Worm (Caenorhabditis elegans) whole organism, L3 larva: ENCODE results near the gene bus-5.

Source experiments
- ZK546.5 ChIP-seq: sonication (generic microtip); optimal IDR thresholded peaks from 2 replicates; lab custom pipeline; 2017; ENCODE audit warnings: missing biosample characterization, missing genetic modification characterization
- aly-2 ChIP-seq: fragments of 150-350 bp; optimal IDR thresholded peaks from 2 replicates; lab custom pipeline; 2014; ENCODE audit warnings: missing biosample characterization, missing genetic modification characterization
- ama-1 ChIP-seq: fragments of 150-350 bp; optimal IDR thresholded peaks from 2 replicates; lab custom pipeline; 2018
- ceh-9 ChIP-seq: sonication (generic microtip); optimal IDR thresholded peaks from 2 replicates; lab custom pipeline; 2018; ENCODE audit warnings: missing biosample characterization, missing genetic modification characterization
- egl-27 ChIP-seq: sonication (generic microtip); optimal IDR thresholded peaks from 4 replicates; lab custom pipeline; 2017; ENCODE audit warnings: missing biosample characterization, missing genetic modification reagents, missing genetic modification characterization
- egl-5 ChIP-seq: fragments of 150-350 bp; optimal IDR thresholded peaks from 2 replicates; lab custom pipeline; 2017; ENCODE audit warnings: missing biosample characterization, missing genetic modification reagents, missing genetic modification characterization, inconsistent platforms
- elt-1 ChIP-seq: fragments of 150-350 bp; optimal IDR thresholded peaks from 2 replicates; lab custom pipeline; 2014; ENCODE audit warnings: missing biosample characterization, missing genetic modification characterization
- elt-2 ChIP-seq: sonication (generic microtip); optimal IDR thresholded peaks from 2 replicates; lab custom pipeline; 2016; ENCODE audit warnings: missing genetic modification reagents, mild to moderate bottlenecking, missing genetic modification characterization, missing compliant biosample characterization
- fkh-10 ChIP-seq: sonication (generic microtip); optimal IDR thresholded peaks from 2 replicates; lab custom pipeline; 2017; ENCODE audit warnings: missing biosample characterization, missing genetic modification reagents, missing genetic modification characterization
- hmg-11 ChIP-seq: sonication (generic microtip); optimal IDR thresholded peaks from 2 replicates; lab custom pipeline; 2016; ENCODE audit warnings: missing genetic modification characterization, missing compliant biosample characterization
- jun-1 ChIP-seq: fragments of 150-350 bp; optimal IDR thresholded peaks from 2 replicates; lab custom pipeline; 2014; ENCODE audit warnings: missing biosample characterization, missing genetic modification reagents, missing genetic modification characterization
- lin-15B ChIP-seq: fragments of 150-350 bp; optimal IDR thresholded peaks from 2 replicates; lab custom pipeline; 2014; ENCODE audit warnings: missing biosample characterization, missing genetic modification characterization
- lin-39 ChIP-seq: fragments of 150-350 bp; optimal IDR thresholded peaks from 2 replicates; lab custom pipeline; 2018; ENCODE audit warnings: missing biosample characterization, missing genetic modification reagents, missing genetic modification characterization
- lsy-12 ChIP-seq: sonication (generic microtip); optimal IDR thresholded peaks from 2 replicates; lab custom pipeline; 2016; ENCODE audit warnings: mild to moderate bottlenecking, missing genetic modification characterization, missing compliant biosample characterization
- mdl-1 ChIP-seq: fragments of 150-350 bp; optimal IDR thresholded peaks from 2 replicates; lab custom pipeline; 2014; ENCODE audit warnings: missing biosample characterization, missing genetic modification characterization
- nfya-1 ChIP-seq: sonication (generic microtip); optimal IDR thresholded peaks from 2 replicates; lab custom pipeline; 2017; ENCODE audit warnings: missing genetic modification characterization, mild to moderate bottlenecking, missing compliant biosample characterization, antibody characterized with exemption, moderate library complexity; ENCODE audit not compliant: insufficient read depth
- nhr-11 ChIP-seq: fragments of 150-350 bp; optimal IDR thresholded peaks from 2 replicates; lab custom pipeline; 2014; ENCODE audit warnings: missing biosample characterization, missing genetic modification characterization
- nhr-23 ChIP-seq: fragments of 150-350 bp; optimal IDR thresholded peaks from 2 replicates; lab custom pipeline; 2014; ENCODE audit warnings: missing biosample characterization, missing genetic modification reagents, missing genetic modification characterization
- nhr-237 ChIP-seq: fragments of 150-350 bp; optimal IDR thresholded peaks from 2 replicates; lab custom pipeline; 2014; ENCODE audit warnings: missing biosample characterization, missing genetic modification characterization
- nhr-25 ChIP-seq: sonication (generic microtip); optimal IDR thresholded peaks from 2 replicates; lab custom pipeline; 2017; ENCODE audit warnings: missing biosample characterization, missing genetic modification characterization
- nhr-43 ChIP-seq: sonication (generic microtip); optimal IDR thresholded peaks from 2 replicates; lab custom pipeline; 2016; ENCODE audit warnings: mild to moderate bottlenecking, missing genetic modification characterization, missing compliant biosample characterization; ENCODE audit not compliant: poor library complexity, severe bottlenecking
- nhr-76 ChIP-seq: fragments of 150-350 bp; sonication (generic microtip); optimal IDR thresholded peaks from 5 replicates; lab custom pipeline; 2014; ENCODE audit warnings: missing biosample characterization, missing genetic modification characterization
- nhr-77 ChIP-seq: fragments of 150-350 bp; optimal IDR thresholded peaks from 2 replicates; lab custom pipeline; 2014; ENCODE audit warnings: missing biosample characterization, missing genetic modification characterization
- pha-4 ChIP-seq: fragments of 150-350 bp; optimal IDR thresholded peaks from 2 replicates; lab custom pipeline; 2014; ENCODE audit warnings: missing biosample characterization, missing genetic modification reagents, missing genetic modification characterization
- pqm-1 ChIP-seq: fragments of 150-350 bp; optimal IDR thresholded peaks from 2 replicates; lab custom pipeline; 2017; ENCODE audit warnings: missing biosample characterization, missing genetic modification characterization, inconsistent platforms
- sea-2 ChIP-seq: fragments of 150-350 bp; sonication (generic microtip); optimal IDR thresholded peaks from 4 replicates; lab custom pipeline; 2014; ENCODE audit warnings: missing biosample characterization, missing genetic modification reagents, missing genetic modification characterization
- skn-1 ChIP-seq: fragments of 150-350 bp; optimal IDR thresholded peaks from 2 replicates; lab custom pipeline; 2014; ENCODE audit warnings: missing biosample characterization, missing genetic modification characterization
- snpc-4 ChIP-seq: fragments of 150-350 bp; optimal IDR thresholded peaks from 2 replicates; lab custom pipeline; 2014; ENCODE audit warnings: missing biosample characterization, missing genetic modification characterization
- tbx-2 ChIP-seq: sonication (generic microtip); optimal IDR thresholded peaks from 2 replicates; lab custom pipeline; 2016; ENCODE audit warnings: mild to moderate bottlenecking, missing genetic modification characterization, missing compliant biosample characterization
- unc-39 ChIP-seq: sonication (generic microtip); optimal IDR thresholded peaks from 4 replicates; lab custom pipeline; 2017; ENCODE audit warnings: missing biosample characterization, missing genetic modification characterization
- unc-62 ChIP-seq: fragments of 150-350 bp; sonication (generic microtip); optimal IDR thresholded peaks from 4 replicates; lab custom pipeline; 2014; ENCODE audit warnings: missing biosample characterization, missing genetic modification reagents, missing genetic modification characterization
- zag-1 ChIP-seq: fragments of 150-350 bp; optimal IDR thresholded peaks from 2 replicates; lab custom pipeline; 2014; ENCODE audit warnings: missing biosample characterization, missing genetic modification characterization

Gene bus-5

DNA sequence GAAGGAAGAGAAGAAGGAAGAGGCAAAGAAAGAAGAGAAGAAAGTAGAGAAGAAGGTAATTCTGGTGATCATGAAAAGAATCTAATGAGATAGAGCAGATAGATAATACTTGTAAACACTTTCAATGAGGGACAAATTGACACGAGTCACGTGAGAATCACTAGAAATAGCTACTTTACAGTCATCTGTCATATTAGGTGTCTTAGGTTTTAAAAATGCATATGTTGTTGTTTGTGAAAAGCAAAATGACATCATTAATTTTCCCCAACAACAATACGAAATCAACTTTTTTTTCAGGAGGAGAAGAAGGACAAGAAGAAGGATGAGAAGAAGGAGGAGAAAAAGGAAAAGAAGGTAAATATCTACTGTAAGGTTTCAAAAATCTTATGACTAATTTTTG, 37.7 kb downstream of the bus-5 start:
- TF ChIP-seq elt-1 (tag; lab: Kevin White, UChicago) (peak; percentile 20), nhr-43 (no peak), zag-1 (tag; lab: Kevin White, UChicago) (no peak), nfya-1 (no peak)

ce11 chrX:2074055-2074454, 38.8 kb downstream of the bus-5 start, which contains the start of gene txdc-12.2:
TSS of gene txdc-12.2 (plus strand) at chrX:2074450.
- no peak for TF ChIP-seq ZK546.5
- TF ChIP-seq egl-5 (tag; lab: Kevin White, UChicago), result peak; percentile 20
- TF ChIP-seq ceh-9 (tag; lab: Kevin White, UChicago), result no peak
- peak; percentile 59 for TF ChIP-seq nhr-25
- no peak for TF ChIP-seq nhr-237 (tag; lab: Kevin White, UChicago)
- TF ChIP-seq nhr-77, result no peak
- no peak for TF ChIP-seq pqm-1 (tag; lab: Kevin White, UChicago)
- TF ChIP-seq ama-1, result no peak
- TF ChIP-seq nhr-23 (tag; lab: Kevin White, UChicago), result peak; percentile 87
- no peak for TF ChIP-seq unc-62 (GFP tag; lab: Kevin White, UChicago)
- no peak for TF ChIP-seq aly-2
- TF ChIP-seq sea-2 (GFP tag; lab: Kevin White, UChicago), result no peak

DNA sequence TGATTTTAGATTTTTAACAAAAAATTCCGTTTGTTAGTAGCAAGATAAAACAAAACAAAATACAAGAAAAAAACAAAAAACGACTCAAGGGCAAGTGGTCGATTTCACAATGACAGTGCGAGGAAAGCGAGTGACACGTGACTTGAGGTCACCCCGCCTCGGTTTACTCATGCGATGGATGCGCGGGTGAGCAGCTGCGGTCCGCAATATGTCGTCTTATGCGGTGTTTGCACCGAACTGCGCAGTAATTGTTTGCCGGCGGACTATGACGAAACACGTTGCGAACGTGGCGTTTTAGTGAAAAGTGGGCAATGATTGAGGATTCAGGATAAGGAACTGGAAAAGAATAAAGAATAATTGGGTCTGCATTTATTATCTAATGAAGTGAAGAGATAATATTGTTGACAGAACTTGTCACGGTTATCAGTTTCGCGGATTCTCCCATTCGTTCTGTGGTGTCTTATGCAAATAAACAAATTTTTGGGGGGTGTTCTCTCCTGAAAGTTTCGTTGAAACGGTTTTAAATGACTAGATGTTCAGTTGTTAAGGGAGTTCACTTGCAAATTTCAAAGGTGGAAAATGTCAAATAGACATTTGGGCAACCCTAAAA, 41.4 kb downstream of the bus-5 start:
- TF ChIP-seq nhr-23 (tag; lab: Kevin White, UChicago) (peak; percentile 71), unc-39 (tag; lab: Kevin White, UChicago) (no peak), sea-2 (GFP tag; lab: Kevin White, UChicago) (no peak), lin-15B (tag; lab: Kevin White, UChicago) (peak; percentile 26), snpc-4 (tag; lab: Kevin White, UChicago) (peak; percentile 10), elt-2 (tag; lab: Kevin White, UChicago) (peak; percentile 68), pqm-1 (tag; lab: Kevin White, UChicago) (peak; percentile 4), ama-1 (no peak), mdl-1 (tag; lab: Kevin White, UChicago) (peak; percentile 55), lsy-12 (peak; percentile 66), pha-4 (peak; percentile 69), skn-1 (tag; lab: Kevin White, UChicago) (peak; percentile 41), nhr-77 (no peak), hmg-11 (tag; lab: Kevin White, UChicago) (peak; percentile 81), nfya-1 (peak; percentile 72), nhr-43 (peak; percentile 24), elt-1 (tag; lab: Kevin White, UChicago) (peak; percentile 38), tbx-2 (peak; percentile 26), lin-39 (peak; percentile 77), jun-1 (peak; percentile 39), nhr-11 (tag; lab: Kevin White, UChicago) (no peak), nhr-25 (peak; percentile 88), fkh-10 (GFP tag; lab: Kevin White, UChicago) (no peak)

ce11 chrX:2070418-2070996, 42.4 kb downstream of the bus-5 start, which contains the start of gene acl-4:
TSS of gene acl-4 (minus strand) at chrX:2070444.
- peak; percentile 16 for TF ChIP-seq jun-1
- peak; percentile 9 for TF ChIP-seq elt-2 (tag; lab: Kevin White, UChicago)
- TF ChIP-seq egl-27 (tag; lab: Kevin White, UChicago), result no peak

DNA sequence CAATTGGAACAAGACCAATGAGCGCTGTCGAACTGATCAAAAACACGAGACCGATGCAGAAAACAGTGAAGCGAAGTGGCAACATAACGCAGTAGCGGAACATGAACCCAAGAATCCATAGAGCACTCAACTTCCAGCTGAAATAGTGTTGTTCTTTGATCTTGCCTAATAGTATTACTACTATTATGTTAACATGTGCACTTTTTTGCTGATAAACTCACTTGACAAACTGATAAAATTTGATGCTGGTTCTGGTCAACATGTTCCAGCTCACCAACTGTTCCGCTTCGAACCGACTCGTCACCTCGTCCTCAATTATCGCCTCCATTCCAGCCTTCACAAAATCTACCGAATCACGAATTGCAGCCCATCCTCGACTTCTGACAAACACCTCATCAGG, 44.6 kb downstream of the bus-5 start:
- TF ChIP-seq nhr-76 (tag; lab: Kevin White, UChicago) (no peak), pha-4 (peak; percentile 66), pqm-1 (tag; lab: Kevin White, UChicago) (peak; percentile 90), snpc-4 (tag; lab: Kevin White, UChicago) (no peak), jun-1 (peak; percentile 58), elt-2 (tag; lab: Kevin White, UChicago) (peak; percentile 80)
